Worm (Caenorhabditis elegans) whole organism, early embryonic: ENCODE measurements around the gene B0001.4.

ENCODE experiments used
- B0310.2 ChIP-seq: sonication (generic microtip); optimal IDR thresholded peaks from 2 replicates; lab custom pipeline; 2016; ENCODE audit warnings: mild to moderate bottlenecking, missing genetic modification characterization, missing compliant biosample characterization
- aly-1 ChIP-seq: sonication (generic microtip); optimal IDR thresholded peaks from 2 replicates; lab custom pipeline; 2016; ENCODE audit warnings: missing genetic modification characterization, missing compliant biosample characterization
- ama-1 ChIP-seq: fragments of 150-350 bp; optimal IDR thresholded peaks from 2 replicates; lab custom pipeline; 2014
- ceh-36 ChIP-seq: sonication (generic microtip); optimal IDR thresholded peaks from 2 replicates; lab custom pipeline; 2016; ENCODE audit warnings: missing genetic modification characterization, inconsistent platforms, missing compliant biosample characterization
- flt-1 ChIP-seq: fragments of 200-800 bp; sonication (Bioruptor generic); IDR thresholded peaks from 2 replicates; pipeline ENCODE4 v1.3.6; 2022; ENCODE audit warnings: missing genetic modification characterization, missing compliant biosample characterization
- hmbx-1 ChIP-seq: sonication (generic microtip); optimal IDR thresholded peaks from 2 replicates; lab custom pipeline; 2016; ENCODE audit warnings: mild to moderate bottlenecking, missing genetic modification characterization, missing compliant biosample characterization
- hmg-4 ChIP-seq: fragments of 200-800 bp; sonication (Bioruptor generic); optimal IDR thresholded peaks from 2 replicates; lab custom pipeline; 2018; ENCODE audit warnings: mild to moderate bottlenecking, missing genetic modification characterization, missing compliant biosample characterization
- hnd-1 ChIP-seq: sonication (generic microtip); optimal IDR thresholded peaks from 2 replicates; lab custom pipeline; 2016; ENCODE audit warnings: missing genetic modification characterization, missing compliant biosample characterization
- pes-1 ChIP-seq: fragments of 200-800 bp; sonication (Bioruptor generic); IDR thresholded peaks from 2 replicates; pipeline ENCODE4 v1.3.6; 2022; ENCODE audit warnings: missing genetic modification reagents, missing genetic modification characterization, missing compliant biosample characterization
- sea-1 ChIP-seq: fragments of 200-800 bp; sonication (Bioruptor generic); conservative IDR thresholded peaks from 2 replicates; pipeline ENCODE4 v1.3.6; 2022; ENCODE audit warnings: missing genetic modification characterization, missing compliant biosample characterization
- tbx-11 ChIP-seq: fragments of 200-800 bp; sonication (Bioruptor generic); IDR thresholded peaks from 2 replicates; pipeline ENCODE4 v1.3.6; 2022; ENCODE audit warnings: missing genetic modification characterization, missing compliant biosample characterization
- tbx-37 ChIP-seq: fragments of 200-800 bp; sonication (Bioruptor generic); conservative IDR thresholded peaks from 2 replicates; pipeline ENCODE4 v1.3.6; 2022; ENCODE audit warnings: missing genetic modification reagents, missing genetic modification characterization, missing compliant biosample characterization
- tra-4 ChIP-seq: sonication (generic microtip); optimal IDR thresholded peaks from 2 replicates; lab custom pipeline; 2017; ENCODE audit warnings: missing genetic modification characterization, missing compliant biosample characterization

- no peak for TF ChIP-seq ama-1
- no peak for TF ChIP-seq hnd-1 (tag; lab: Kevin White, UChicago)
- no peak for TF ChIP-seq B0310.2 (tag; lab: Kevin White, UChicago)
- TF ChIP-seq tbx-37 (GFP tag; lab: Robert Waterston, UW), result no peak
- no peak for TF ChIP-seq ceh-36
- no peak for TF ChIP-seq flt-1 (GFP tag; lab: Robert Waterston, UW)
- TF ChIP-seq hmg-4 (GFP tag; lab: Kevin White, UChicago), result no peak
- no peak for TF ChIP-seq pes-1
- TF ChIP-seq aly-1, result no peak
- TF ChIP-seq tbx-11 (GFP tag; lab: Robert Waterston, UW), result no peak
- TF ChIP-seq hmbx-1 (tag; lab: Kevin White, UChicago), result no peak
- no peak for TF ChIP-seq tra-4 (tag; lab: Kevin White, UChicago)
- no peak for TF ChIP-seq sea-1 (GFP tag; lab: Robert Waterston, UW)
These were observed 5.2 kb upstream of the B0001.4 start, which contains the start of gene B0001.5 for ce11 chrIV:12143231-12143630.
